Worm (Caenorhabditis elegans): Measurements from ENCODE around the gene W06G6.10.

W06G6.10 gene

DNA sequence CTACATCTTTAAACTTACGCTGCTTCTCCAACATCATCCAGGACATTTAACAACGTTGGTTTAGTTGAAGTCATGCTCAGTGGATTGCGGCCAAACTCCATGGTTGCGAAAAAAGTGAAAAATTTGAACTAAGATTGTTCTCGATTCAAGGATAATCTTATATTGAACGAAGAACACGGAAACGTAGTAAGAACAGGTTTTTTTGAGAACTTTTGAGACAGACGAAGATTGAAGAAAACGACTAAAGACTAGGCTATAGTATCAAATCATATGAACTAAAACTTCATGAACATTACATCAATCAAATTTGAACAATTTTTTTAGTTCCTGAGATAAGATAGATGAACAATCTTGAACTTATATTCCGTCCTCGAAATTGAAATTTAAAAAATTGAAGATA, at the start of gene W06G6.10:
Gene W06G6.10, minus strand, starts transcription at position 101 of the 400 bp plus-strand sequence.
- no peak for TF ChIP-seq ama-1 (optimal IDR thresholded peaks at IDR 0.05)
- TF ChIP-seq hnd-1 (tag; optimal IDR thresholded peaks at IDR 0.05) = no peak
- TF ChIP-seq sea-1 (GFP tag; conservative IDR thresholded peaks at IDR 0.05) = no peak
- TF ChIP-seq ceh-13 (GFP tag; optimal IDR thresholded peaks at IDR 0.05) = no peak
- TF ChIP-seq scrt-1 (GFP tag; IDR thresholded peaks at IDR 0.05) = no peak
- no peak for TF ChIP-seq pes-1 (GFP tag; IDR thresholded peaks at IDR 0.05)
- no peak for TF ChIP-seq F13C5.2 (tag; optimal IDR thresholded peaks at IDR 0.05)
- TF ChIP-seq hmbx-1 (tag; optimal IDR thresholded peaks at IDR 0.05) = no peak
- no peak for TF ChIP-seq flt-1 (GFP tag; IDR thresholded peaks at IDR 0.05)
- TF ChIP-seq ets-7 (tag; optimal IDR thresholded peaks at IDR 0.05) = no peak
- no peak for TF ChIP-seq hmg-4 (GFP tag; optimal IDR thresholded peaks at IDR 0.05)
- no peak for TF ChIP-seq tbx-11 (GFP tag; IDR thresholded peaks at IDR 0.05)
- TF ChIP-seq aly-1 (tag; optimal IDR thresholded peaks at IDR 0.05) = no peak

DNA sequence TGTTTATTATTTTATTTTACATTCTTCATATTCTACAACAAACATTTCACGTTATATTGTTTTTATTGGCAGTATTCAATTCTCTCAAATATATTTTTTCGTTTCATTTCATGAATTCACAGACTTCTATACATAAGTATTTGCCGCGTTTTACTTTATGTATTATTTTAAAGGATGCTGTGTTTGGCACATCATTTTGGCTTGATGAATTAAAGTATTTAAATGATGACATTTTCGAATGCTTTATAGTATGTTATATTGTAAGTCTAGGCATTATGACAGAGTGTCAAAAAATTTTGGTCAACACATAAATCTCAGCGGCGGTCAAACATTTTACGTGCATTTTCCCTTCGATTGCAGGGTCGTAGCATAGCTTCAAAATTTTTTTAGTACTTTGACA, 48.5 kb upstream of the W06G6.10 start:
- TF ChIP-seq hnd-1 (tag; optimal IDR thresholded peaks at IDR 0.05) (no peak), hmg-4 (GFP tag; optimal IDR thresholded peaks at IDR 0.05) (no peak), aly-1 (tag; optimal IDR thresholded peaks at IDR 0.05) (no peak), hmbx-1 (tag; optimal IDR thresholded peaks at IDR 0.05) (no peak), tbx-11 (GFP tag; IDR thresholded peaks at IDR 0.05) (no peak), ceh-13 (GFP tag; optimal IDR thresholded peaks at IDR 0.05) (no peak), sea-1 (GFP tag; conservative IDR thresholded peaks at IDR 0.05) (no peak)

DNA sequence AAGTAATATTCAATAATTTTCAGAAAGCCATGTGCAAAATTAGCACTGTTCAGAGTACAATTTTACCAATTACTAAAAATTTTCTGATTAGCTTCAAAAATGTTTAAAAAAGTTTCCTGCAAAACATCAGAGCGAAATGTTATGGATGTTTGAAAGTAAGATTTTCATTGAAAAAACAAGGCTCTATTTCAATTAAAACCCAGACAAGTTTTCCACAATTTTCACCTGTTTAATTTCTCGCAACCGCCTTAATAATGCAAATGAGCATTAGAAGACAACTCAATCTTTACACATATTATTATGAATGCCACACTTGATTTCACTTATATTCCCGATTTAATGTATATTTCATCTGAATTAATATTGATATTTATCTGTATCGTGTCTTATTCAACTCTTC, 47.5 kb upstream of the W06G6.10 start, which contains the start of gene srz-101:
Gene srz-101, plus strand, starts transcription at position 301 of the 400 bp plus-strand sequence.
- TF ChIP-seq F13C5.2 (tag; optimal IDR thresholded peaks at IDR 0.05) (no peak), tbx-37 (GFP tag; conservative IDR thresholded peaks at IDR 0.05) (no peak), pes-1 (GFP tag; IDR thresholded peaks at IDR 0.05) (no peak), scrt-1 (GFP tag; IDR thresholded peaks at IDR 0.05) (no peak), tbx-11 (GFP tag; IDR thresholded peaks at IDR 0.05) (no peak), aly-1 (tag; optimal IDR thresholded peaks at IDR 0.05) (no peak), hmg-4 (GFP tag; optimal IDR thresholded peaks at IDR 0.05) (no peak), tra-4 (tag; optimal IDR thresholded peaks at IDR 0.05) (no peak), ceh-36 (tag; optimal IDR thresholded peaks at IDR 0.05) (no peak), sea-1 (GFP tag; conservative IDR thresholded peaks at IDR 0.05) (no peak), hmbx-1 (tag; optimal IDR thresholded peaks at IDR 0.05) (no peak), ama-1 (optimal IDR thresholded peaks at IDR 0.05) (no peak), flt-1 (GFP tag; IDR thresholded peaks at IDR 0.05) (no peak), hnd-1 (tag; optimal IDR thresholded peaks at IDR 0.05) (no peak)

DNA sequence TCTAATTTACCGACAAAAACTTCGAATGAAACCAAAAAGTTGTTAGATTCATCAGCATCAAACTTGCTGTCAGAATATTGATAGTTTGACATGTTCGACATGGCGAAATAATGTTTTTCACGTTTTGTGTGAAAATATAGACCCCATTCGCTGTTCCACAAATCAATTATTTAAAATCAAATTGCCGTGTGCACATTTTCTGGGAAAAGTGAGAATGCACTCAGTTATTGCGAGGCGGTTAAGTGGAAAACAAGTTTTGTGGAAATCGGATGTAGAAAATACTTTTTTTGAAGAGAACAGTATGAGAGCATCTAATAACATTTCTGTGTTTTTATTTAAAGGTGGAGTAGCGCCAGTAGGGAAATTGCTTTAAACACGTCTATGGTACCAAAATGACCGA, 46.7 kb upstream of the W06G6.10 start, which contains the start of gene srw-42:
Gene srw-42, minus strand, starts transcription at position 101 of the 400 bp plus-strand sequence.
- no peak for TF ChIP-seq flt-1 (GFP tag; IDR thresholded peaks at IDR 0.05)
- TF ChIP-seq ceh-13 (GFP tag; optimal IDR thresholded peaks at IDR 0.05) = no peak
- TF ChIP-seq pes-1 (GFP tag; IDR thresholded peaks at IDR 0.05) = no peak
- no peak for TF ChIP-seq tra-4 (tag; optimal IDR thresholded peaks at IDR 0.05)
- no peak for TF ChIP-seq sea-1 (GFP tag; conservative IDR thresholded peaks at IDR 0.05)
- no peak for TF ChIP-seq hmbx-1 (tag; optimal IDR thresholded peaks at IDR 0.05)
- no peak for TF ChIP-seq hnd-1 (tag; optimal IDR thresholded peaks at IDR 0.05)
- no peak for TF ChIP-seq ama-1 (optimal IDR thresholded peaks at IDR 0.05)
- no peak for TF ChIP-seq aly-1 (tag; optimal IDR thresholded peaks at IDR 0.05)
- no peak for TF ChIP-seq ets-7 (tag; optimal IDR thresholded peaks at IDR 0.05)
- TF ChIP-seq scrt-1 (GFP tag; IDR thresholded peaks at IDR 0.05) = no peak
- no peak for TF ChIP-seq ceh-36 (tag; optimal IDR thresholded peaks at IDR 0.05)

DNA sequence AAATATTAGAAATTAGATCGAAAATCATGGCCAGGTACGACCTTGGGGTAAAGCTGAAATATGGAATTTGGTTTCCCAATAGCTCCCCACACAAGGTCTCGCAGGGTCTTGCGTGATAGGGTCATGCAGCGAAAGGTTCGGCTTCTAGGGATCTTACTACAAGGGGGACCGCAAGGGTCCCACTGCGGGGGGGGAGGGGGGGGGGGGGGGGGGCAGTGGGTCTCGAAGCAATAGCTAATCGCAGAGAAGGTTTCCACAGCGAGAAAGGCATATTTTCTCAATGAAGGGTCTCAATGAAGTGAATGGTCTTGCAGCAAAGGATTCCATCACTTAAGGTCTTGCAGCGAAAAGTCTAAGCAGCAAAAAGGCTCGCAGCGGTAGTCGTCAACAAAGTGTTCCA, 46.0 kb upstream of the W06G6.10 start:
- TF ChIP-seq hnd-1 (tag; optimal IDR thresholded peaks at IDR 0.05) = no peak
- TF ChIP-seq ama-1 (optimal IDR thresholded peaks at IDR 0.05) = no peak
- no peak for TF ChIP-seq aly-1 (tag; optimal IDR thresholded peaks at IDR 0.05)
- TF ChIP-seq tra-4 (tag; optimal IDR thresholded peaks at IDR 0.05) = no peak
- TF ChIP-seq sea-1 (GFP tag; conservative IDR thresholded peaks at IDR 0.05) = no peak
- no peak for TF ChIP-seq tbx-11 (GFP tag; IDR thresholded peaks at IDR 0.05)

DNA sequence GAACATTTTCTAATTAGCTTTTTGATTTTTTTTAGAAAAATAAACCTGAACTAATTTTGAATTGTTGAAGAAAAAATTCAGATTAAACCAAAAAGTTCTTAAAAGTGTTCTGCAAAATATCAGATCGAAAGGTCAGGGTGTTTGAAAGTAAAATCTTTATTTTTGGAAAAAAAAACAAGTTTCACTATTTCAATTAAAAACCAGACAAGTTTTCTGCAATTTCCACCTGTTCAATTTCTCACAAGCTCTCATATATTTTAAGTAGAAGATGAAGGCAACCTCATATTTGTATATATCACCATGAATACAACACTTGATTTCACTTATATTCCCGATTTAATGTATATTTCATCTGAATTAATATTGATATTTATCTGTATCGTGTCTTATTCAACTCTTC, 40.2 kb upstream of the W06G6.10 start, which contains the start of gene srz-102:
Gene srz-102, plus strand, starts transcription at position 301 of the 400 bp plus-strand sequence.
- TF ChIP-seq F13C5.2 (tag; optimal IDR thresholded peaks at IDR 0.05) = no peak
- TF ChIP-seq ceh-36 (tag; optimal IDR thresholded peaks at IDR 0.05) = no peak
- TF ChIP-seq hnd-1 (tag; optimal IDR thresholded peaks at IDR 0.05) = no peak
- TF ChIP-seq flt-1 (GFP tag; IDR thresholded peaks at IDR 0.05) = no peak
- no peak for TF ChIP-seq tbx-11 (GFP tag; IDR thresholded peaks at IDR 0.05)
- TF ChIP-seq ets-7 (tag; optimal IDR thresholded peaks at IDR 0.05) = no peak
- no peak for TF ChIP-seq hmbx-1 (tag; optimal IDR thresholded peaks at IDR 0.05)
- TF ChIP-seq B0310.2 (tag; optimal IDR thresholded peaks at IDR 0.05) = no peak
- no peak for TF ChIP-seq pes-1 (GFP tag; IDR thresholded peaks at IDR 0.05)
- TF ChIP-seq tra-4 (tag; optimal IDR thresholded peaks at IDR 0.05) = no peak
- TF ChIP-seq scrt-1 (GFP tag; IDR thresholded peaks at IDR 0.05) = no peak
- TF ChIP-seq sea-1 (GFP tag; conservative IDR thresholded peaks at IDR 0.05) = no peak
- TF ChIP-seq tbx-37 (GFP tag; conservative IDR thresholded peaks at IDR 0.05) = no peak
- no peak for TF ChIP-seq hmg-4 (GFP tag; optimal IDR thresholded peaks at IDR 0.05)
- TF ChIP-seq ama-1 (optimal IDR thresholded peaks at IDR 0.05) = no peak
- TF ChIP-seq aly-1 (tag; optimal IDR thresholded peaks at IDR 0.05) = no peak
- no peak for TF ChIP-seq ceh-13 (GFP tag; optimal IDR thresholded peaks at IDR 0.05)

DNA sequence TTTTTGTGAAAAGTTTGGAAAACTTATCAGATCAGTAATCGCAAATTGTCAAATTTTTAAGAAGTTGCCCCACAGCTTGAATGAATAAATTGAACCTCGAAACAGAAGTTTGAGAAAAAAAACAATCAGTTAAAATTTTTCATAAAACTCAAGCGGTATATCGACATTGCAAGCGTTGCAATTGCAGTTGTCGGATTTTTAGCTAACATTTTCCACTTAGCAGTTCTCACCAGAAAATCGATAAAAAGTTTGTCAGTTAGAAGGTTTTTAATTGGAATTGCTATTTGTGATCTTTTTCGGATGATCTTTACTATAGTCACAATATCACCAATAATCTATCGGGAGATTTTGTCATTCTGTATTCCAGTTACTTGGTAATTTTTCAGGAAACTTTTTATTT, 38.7 kb upstream of the W06G6.10 start, which contains the start of gene srw-43:
Gene srw-43, plus strand, starts transcription at position 301 of the 400 bp plus-strand sequence.
- TF ChIP-seq ama-1 (optimal IDR thresholded peaks at IDR 0.05) (no peak), aly-1 (tag; optimal IDR thresholded peaks at IDR 0.05) (no peak), ceh-36 (tag; optimal IDR thresholded peaks at IDR 0.05) (no peak), pes-1 (GFP tag; IDR thresholded peaks at IDR 0.05) (no peak), tbx-37 (GFP tag; conservative IDR thresholded peaks at IDR 0.05) (no peak), tbx-11 (GFP tag; IDR thresholded peaks at IDR 0.05) (no peak), tra-4 (tag; optimal IDR thresholded peaks at IDR 0.05) (no peak), scrt-1 (GFP tag; IDR thresholded peaks at IDR 0.05) (no peak), ets-7 (tag; optimal IDR thresholded peaks at IDR 0.05) (no peak), F13C5.2 (tag; optimal IDR thresholded peaks at IDR 0.05) (no peak), hmg-4 (GFP tag; optimal IDR thresholded peaks at IDR 0.05) (no peak), hnd-1 (tag; optimal IDR thresholded peaks at IDR 0.05) (no peak)
